Fruit fly (Drosophila melanogaster) whole organism, embryonic: ENCODE results near the gene Pif1A.

Experiments used
- Awh ChIP-seq: fragments of 200-800 bp; sonication (Bioruptor generic); IDR thresholded peaks from 2 replicates; pipeline ENCODE4, ENCODE4 v1.3.6; 2022; ENCODE audit warnings: missing biosample characterization, missing genetic modification characterization
- B-H2 ChIP-seq: fragments of 200-800 bp; sonication (Bioruptor generic); optimal IDR thresholded peaks from 2 replicates; lab custom pipeline; 2018; ENCODE audit warnings: missing biosample characterization, mild to moderate bottlenecking, missing genetic modification characterization
- BtbVII ChIP-seq: fragments of 200-800 bp; sonication (Bioruptor generic); optimal IDR thresholded peaks from 3 replicates; lab custom pipeline; 2017; ENCODE audit warnings: missing biosample characterization, mild to moderate bottlenecking, missing genetic modification characterization
- CG10654 ChIP-seq: fragments of 200-800 bp; sonication (Bioruptor generic); optimal IDR thresholded peaks from 2 replicates; lab custom pipeline; 2016; ENCODE audit warnings: missing biosample characterization, missing genetic modification characterization
- CG11696 ChIP-seq: fragments of 200-800 bp; sonication (Bioruptor generic); IDR thresholded peaks from 2 replicates; pipeline ENCODE4 v1.3.6; 2022; ENCODE audit warnings: missing biosample characterization, missing genetic modification characterization
- CG11723 ChIP-seq: fragments of 200-800 bp; sonication (Bioruptor generic); optimal IDR thresholded peaks from 2 replicates; lab custom pipeline; 2017; ENCODE audit warnings: missing biosample characterization, mild to moderate bottlenecking, missing genetic modification characterization
- CG12391 ChIP-seq: fragments of 200-800 bp; sonication (Bioruptor generic); optimal IDR thresholded peaks from 3 replicates; lab custom pipeline; 2018; ENCODE audit warnings: missing biosample characterization, mild to moderate bottlenecking, missing genetic modification characterization, moderate library complexity
- CG12769 ChIP-seq: fragments of 200-800 bp; sonication (Bioruptor generic); optimal IDR thresholded peaks from 2 replicates; lab custom pipeline; 2019; ENCODE audit warnings: missing biosample characterization, mild to moderate bottlenecking, missing genetic modification characterization, moderate library complexity
- CG14441 ChIP-seq: fragments of 200-800 bp; sonication (Bioruptor generic); IDR thresholded peaks from 2 replicates; pipeline ENCODE4 v1.3.6; 2022; ENCODE audit warnings: missing biosample characterization, missing genetic modification characterization
- CG17328 ChIP-seq: fragments of 200-800 bp; sonication (Bioruptor generic); IDR thresholded peaks from 2 replicates; pipeline ENCODE4 v1.3.6; 2022; ENCODE audit warnings: missing biosample characterization, missing genetic modification characterization
- CG2712 ChIP-seq: fragments of 200-800 bp; optimal IDR thresholded peaks from 3 replicates; lab custom pipeline; 2019; ENCODE audit warnings: missing biosample characterization, mild to moderate bottlenecking, missing genetic modification characterization, moderate library complexity
- CG30020 ChIP-seq: fragments of 200-800 bp; optimal IDR thresholded peaks from 2 replicates; lab custom pipeline; 2019; ENCODE audit warnings: missing biosample characterization, mild to moderate bottlenecking, missing genetic modification characterization, moderate library complexity
- CG31365 ChIP-seq: fragments of 200-800 bp; sonication (Bioruptor generic); optimal IDR thresholded peaks from 2 replicates; lab custom pipeline; 2018; ENCODE audit warnings: missing biosample characterization, mild to moderate bottlenecking, missing genetic modification characterization
- CG3163 ChIP-seq: fragments of 200-800 bp; sonication (Bioruptor generic); optimal IDR thresholded peaks from 3 replicates; lab custom pipeline; 2016; ENCODE audit warnings: missing biosample characterization, missing genetic modification characterization
- CG3726 ChIP-seq: fragments of 200-800 bp; sonication (Bioruptor generic); IDR thresholded peaks from 3 replicates; pipeline ENCODE4, ENCODE4 v1.3.6; 2022; ENCODE audit warnings: missing biosample characterization, missing genetic modification characterization
- CG4424 ChIP-seq: fragments of 200-800 bp; sonication (Bioruptor generic); optimal IDR thresholded peaks from 3 replicates; lab custom pipeline; 2016; ENCODE audit warnings: missing biosample characterization, missing genetic modification characterization
- CG4854 ChIP-seq: fragments of 200-800 bp; sonication (Bioruptor generic); optimal IDR thresholded peaks from 2 replicates; lab custom pipeline; 2016; ENCODE audit warnings: missing biosample characterization, missing genetic modification characterization, inconsistent platforms
- CG8478 ChIP-seq: fragments of >200 bp; optimal IDR thresholded peaks from 2 replicates; lab custom pipeline; 2018
- CG9609 ChIP-seq: fragments of 200-800 bp; sonication (Bioruptor generic); optimal IDR thresholded peaks from 3 replicates; lab custom pipeline; 2016; ENCODE audit warnings: missing biosample characterization, missing genetic modification characterization
- CG9797 ChIP-seq: fragments of 200-800 bp; sonication (Bioruptor generic); optimal IDR thresholded peaks from 3 replicates; lab custom pipeline; 2018; ENCODE audit warnings: missing biosample characterization, mild to moderate bottlenecking, missing genetic modification characterization
- CHES-1-like ChIP-seq: fragments of 200-800 bp; sonication (Bioruptor generic); optimal IDR thresholded peaks from 2 replicates; lab custom pipeline; 2016; ENCODE audit warnings: missing biosample characterization, missing genetic modification characterization
- CTCF ChIP-seq: fragments of 200-800 bp; sonication (Bioruptor generic); optimal IDR thresholded peaks from 2 replicates; lab custom pipeline; 2017; ENCODE audit warnings: missing biosample characterization, mild to moderate bottlenecking, missing genetic modification characterization, moderate library complexity
- D19A ChIP-seq: fragments of 200-800 bp; optimal IDR thresholded peaks from 3 replicates; lab custom pipeline; 2019; ENCODE audit warnings: missing biosample characterization, mild to moderate bottlenecking, missing genetic modification characterization, moderate library complexity
- Dbx ChIP-seq: fragments of 200-800 bp; sonication (Bioruptor generic); IDR thresholded peaks from 3 replicates; pipeline ENCODE4 v1.3.6; 2022; ENCODE audit warnings: missing biosample characterization, missing genetic modification characterization
- Dip3 ChIP-seq: fragments of 200-800 bp; sonication (Bioruptor generic); optimal IDR thresholded peaks from 3 replicates; lab custom pipeline; 2016; ENCODE audit warnings: missing biosample characterization, missing genetic modification characterization
- Doc3 ChIP-seq: fragments of 200-800 bp; sonication (Bioruptor generic); IDR thresholded peaks from 3 replicates; pipeline ENCODE4 v1.3.6; 2022; ENCODE audit warnings: missing biosample characterization, missing genetic modification characterization; ENCODE audit not compliant: partially characterized antibody
- Dp ChIP-seq: fragments of 200-800 bp; sonication (Bioruptor generic); optimal IDR thresholded peaks from 2 replicates; lab custom pipeline; 2018; ENCODE audit warnings: missing biosample characterization, mild to moderate bottlenecking, missing genetic modification characterization, moderate library complexity
- HmgD ChIP-seq: fragments of 200-800 bp; sonication (Bioruptor generic); optimal IDR thresholded peaks from 3 replicates; lab custom pipeline; 2016; ENCODE audit warnings: missing biosample characterization, missing genetic modification characterization
- Med ChIP-seq: fragments of 200-800 bp; sonication (Bioruptor generic); peaks from one replicate; lab custom pipeline; 2016; ENCODE audit warnings: missing biosample characterization, missing genetic modification characterization, mild to moderate bottlenecking, inconsistent platforms, moderate library complexity
- NFAT ChIP-seq: fragments of 200-800 bp; sonication (Bioruptor generic); IDR thresholded peaks from 2 replicates; pipeline ENCODE4 v1.3.6; 2022; ENCODE audit warnings: missing biosample characterization, missing genetic modification characterization
- Ptx1 ChIP-seq: fragments of 200-800 bp; sonication (Bioruptor generic); IDR thresholded peaks from 2 replicates; pipeline ENCODE4 v1.3.6; 2022; ENCODE audit warnings: missing biosample characterization, missing genetic modification characterization
- bab2 ChIP-seq: fragments of 200-800 bp; sonication (Bioruptor generic); optimal IDR thresholded peaks from 2 replicates; lab custom pipeline; 2016; ENCODE audit warnings: missing biosample characterization, missing genetic modification characterization
- bcd ChIP-seq: fragments of 200-800 bp; sonication (Bioruptor generic); optimal IDR thresholded peaks from 2 replicates; lab custom pipeline; 2017; ENCODE audit warnings: missing biosample characterization, mild to moderate bottlenecking, missing genetic modification characterization
- bigmax ChIP-seq: fragments of 200-800 bp; sonication (Bioruptor generic); optimal IDR thresholded peaks from 2 replicates; lab custom pipeline; 2018; ENCODE audit warnings: missing biosample characterization, mild to moderate bottlenecking, missing genetic modification characterization
- crp ChIP-seq, 2 experiments: fragments of 200-800 bp; sonication (Bioruptor generic); optimal IDR thresholded peaks; 2 replicates in 1 of 2; 3 replicates in 1 of 2; lab custom pipeline; 2017; ENCODE audit warnings: missing biosample characterization in 2 of 2, missing genetic modification characterization in 2 of 2, mild to moderate bottlenecking in 1 of 2, moderate library complexity in 1 of 2
- dmrt11E ChIP-seq: fragments of 200-800 bp; sonication (Bioruptor generic); optimal IDR thresholded peaks from 3 replicates; lab custom pipeline; 2018; ENCODE audit warnings: missing biosample characterization, mild to moderate bottlenecking, missing genetic modification characterization, moderate library complexity
- ewg ChIP-seq: fragments of 200-800 bp; sonication (Bioruptor generic); optimal IDR thresholded peaks from 3 replicates; lab custom pipeline; 2017; ENCODE audit warnings: mild to moderate bottlenecking, missing biosample characterization, missing genetic modification reagents, missing genetic modification characterization
- fd64A ChIP-seq: fragments of 200-800 bp; sonication (Bioruptor generic); optimal IDR thresholded peaks from 3 replicates; lab custom pipeline; 2018; ENCODE audit warnings: missing biosample characterization, mild to moderate bottlenecking, missing genetic modification characterization
- gro ChIP-seq: fragments of 200-800 bp; sonication (Bioruptor generic); optimal IDR thresholded peaks from 2 replicates; lab custom pipeline; 2016; ENCODE audit warnings: missing biosample characterization, missing genetic modification characterization
- ind ChIP-seq: fragments of 200-800 bp; sonication (Bioruptor generic); optimal IDR thresholded peaks from 3 replicates; lab custom pipeline; 2016; ENCODE audit warnings: missing biosample characterization, missing genetic modification characterization
- jumu ChIP-seq: fragments of 200-800 bp; sonication (Bioruptor generic); optimal IDR thresholded peaks from 3 replicates; lab custom pipeline; 2016; ENCODE audit warnings: missing biosample characterization, missing genetic modification characterization
- lab ChIP-seq: fragments of 200-800 bp; sonication (Bioruptor generic); optimal IDR thresholded peaks from 3 replicates; lab custom pipeline; 2017; ENCODE audit warnings: missing biosample characterization, missing genetic modification characterization, mild to moderate bottlenecking, moderate library complexity, missing genetic modification reagents
- lilli ChIP-seq: fragments of 200-800 bp; sonication (Bioruptor generic); optimal IDR thresholded peaks from 3 replicates; lab custom pipeline; 2016; ENCODE audit warnings: missing biosample characterization, missing genetic modification characterization
- mam ChIP-seq: fragments of 200-800 bp; sonication (Bioruptor generic); optimal IDR thresholded peaks from 3 replicates; lab custom pipeline; 2016; ENCODE audit warnings: missing biosample characterization, missing genetic modification characterization
- nmo ChIP-seq: fragments of 200-800 bp; sonication (Bioruptor generic); optimal IDR thresholded peaks from 2 replicates; lab custom pipeline; 2018; ENCODE audit warnings: missing biosample characterization, mild to moderate bottlenecking, missing genetic modification characterization, moderate library complexity
- prd ChIP-seq, 3 experiments: fragments of >200 bp in 2 of 3; fragments of 200-800 bp in 1 of 3; sonication (Bioruptor generic) in 1 of 3; optimal IDR thresholded peaks in 2 of 3; IDR thresholded peaks in 1 of 3; 2 replicates in 2 of 3; 3 replicates in 1 of 3; pipeline versions ENCODE4 v1.3.6 to Lab custom; 2017 to 2022; ENCODE audit warnings: missing biosample characterization in 1 of 3, missing genetic modification characterization in 1 of 3
- run ChIP-seq: fragments of 200-800 bp; sonication (Bioruptor generic); optimal IDR thresholded peaks from 3 replicates; lab custom pipeline; 2018; ENCODE audit warnings: missing biosample characterization, mild to moderate bottlenecking, missing genetic modification characterization
- sc ChIP-seq, 3 experiments: fragments of >200 bp in 2 of 3; fragments of 200-800 bp in 1 of 3; sonication (Bioruptor generic) in 1 of 3; optimal IDR thresholded peaks; 2 replicates in 2 of 3; 3 replicates in 1 of 3; lab custom pipeline; 2017; ENCODE audit warnings: mild to moderate bottlenecking in 1 of 3, missing biosample characterization in 1 of 3, missing genetic modification characterization in 1 of 3, missing genetic modification reagents in 1 of 3
- stwl ChIP-seq: fragments of 200-800 bp; sonication (Bioruptor generic); optimal IDR thresholded peaks from 3 replicates; lab custom pipeline; 2018; ENCODE audit warnings: missing biosample characterization, mild to moderate bottlenecking, missing genetic modification characterization, moderate library complexity
- tin ChIP-seq: fragments of 200-800 bp; sonication (Bioruptor generic); optimal IDR thresholded peaks from 3 replicates; lab custom pipeline; 2016; ENCODE audit warnings: missing biosample characterization, missing genetic modification characterization
- trem ChIP-seq: fragments of 200-800 bp; optimal IDR thresholded peaks from 3 replicates; lab custom pipeline; 2019; ENCODE audit warnings: missing biosample characterization, mild to moderate bottlenecking, missing genetic modification characterization, moderate library complexity

Pif1A gene

dm6 chr3R:8808518-8808921 is 7.5 kb upstream of the Pif1A start (continued):
- TF ChIP-seq CG3163 (GFP tag; lab: Kevin White, UChicago) (no peak), dmrt11E (tag; lab: Kevin White, UChicago) (peak; percentile 97), CG11696 (GFP tag; lab: Robert Waterston, UW) (no peak), Awh (GFP tag; lab: Robert Waterston, UW) (peak; percentile 40; the same call in 1 of the 2 replicates), BtbVII (GFP tag; lab: Kevin White, UChicago) (no peak), CG4854 (GFP tag; lab: Kevin White, UChicago) (peak; percentile 41), bcd (peak; percentile 42), CG4424 (GFP tag; lab: Kevin White, UChicago) (peak; percentile 85), CG9797 (GFP tag; lab: Kevin White, UChicago) (no peak), CG8478 (lab: Kevin White, UChicago) (no peak), ewg (GFP tag; lab: Kevin White, UChicago) (peak; percentile 39), Dip3 (GFP tag; lab: Kevin White, UChicago) (no peak), CG17328 (GFP tag; lab: Robert Waterston, UW) (peak; percentile 61), gro (GFP tag; lab: Kevin White, UChicago) (no peak), nmo (GFP tag; lab: Kevin White, UChicago) (peak; percentile 87), CG11723 (GFP tag; lab: Kevin White, UChicago) (peak; percentile 49), CG12769 (no peak), run (tag; lab: Kevin White, UChicago) (no peak), mam (GFP tag; lab: Kevin White, UChicago) (peak; percentile 11), Dbx (GFP tag; lab: Robert Waterston, UW) (no peak), Dp (no peak), trem (tag; lab: Kevin White, UChicago) (peak; percentile 91), CG12391 (tag; lab: Kevin White, UChicago) (peak; percentile 90), stwl (tag; lab: Kevin White, UChicago) (peak; percentile 61), B-H2 (GFP tag; lab: Kevin White, UChicago) (no peak), CG2712 (tag; lab: Kevin White, UChicago) (peak; percentile 94), prd (optimal IDR thresholded peaks at IDR 0.05; lab: Kevin White, UChicago) (no peak), prd (GFP tag; IDR thresholded peaks at IDR 0.05; lab: Robert Waterston, UW) (peak; percentile 87), CG10654 (GFP tag; lab: Kevin White, UChicago) (peak; percentile 59), CG9609 (GFP tag; lab: Kevin White, UChicago) (peak; percentile 63), lilli (GFP tag; lab: Kevin White, UChicago) (peak; percentile 55), Doc3 (GFP tag; lab: Robert Waterston, UW) (no peak), jumu (GFP tag; lab: Kevin White, UChicago) (no peak), crp (GFP tag; optimal IDR thresholded peaks at IDR 0.05; lab: Kevin White, UChicago) (peak; percentile 6 to 26), tin (GFP tag; lab: Kevin White, UChicago) (peak; percentile 66), CG14441 (GFP tag; lab: Robert Waterston, UW) (peak; percentile 6; the same call in 1 of the 2 replicates), lab (GFP tag; lab: Kevin White, UChicago) (peak; percentile 54), bigmax (GFP tag; lab: Kevin White, UChicago) (no peak), CG3726 (GFP tag; lab: Robert Waterston, UW) (no peak), sc (optimal IDR thresholded peaks at IDR 0.05; lab: Kevin White, UChicago) (no peak), sc (GFP tag; optimal IDR thresholded peaks at IDR 0.05; lab: Kevin White, UChicago) (peak; percentile 81), NFAT (GFP tag; lab: Robert Waterston, UW) (no peak), fd64A (no peak), Ptx1 (GFP tag; lab: Robert Waterston, UW) (peak; percentile 40; the same call in 1 of the 2 replicates), CTCF (GFP tag; lab: Kevin White, UChicago) (no peak), ind (peak; percentile 42), Med (GFP tag; lab: Kevin White, UChicago) (peak; percentile 77), HmgD (GFP tag; lab: Kevin White, UChicago) (no peak), CG30020 (tag; lab: Kevin White, UChicago) (peak; percentile 60), bab2 (GFP tag; lab: Kevin White, UChicago) (peak; percentile 48), CHES-1-like (peak; percentile 24), D19A (tag; lab: Kevin White, UChicago) (peak; percentile 98), CG31365 (tag; lab: Kevin White, UChicago) (no peak)
